Worm (Caenorhabditis elegans) whole organism, L4 larva: ENCODE data around the gene dod-20.

Experiments
- F26F4.8 ChIP-seq: fragments of 200-800 bp; sonication (Bioruptor generic); conservative IDR thresholded peaks from 2 replicates; pipeline ENCODE4 v1.3.6; 2022; ENCODE audit warnings: missing genetic modification characterization, missing compliant biosample characterization
- arid-1 ChIP-seq: fragments of 200-800 bp; sonication (Bioruptor generic); conservative IDR thresholded peaks from 2 replicates; pipeline ENCODE4 v1.3.6; 2022; ENCODE audit warnings: missing genetic modification reagents, missing genetic modification characterization, missing compliant biosample characterization
- ceh-82 ChIP-seq: sonication (generic microtip); optimal IDR thresholded peaks from 2 replicates; lab custom pipeline; 2017; ENCODE audit warnings: missing biosample characterization, missing genetic modification characterization
- dpl-1 ChIP-seq: fragments of 150-350 bp; optimal IDR thresholded peaks from 2 replicates; lab custom pipeline; 2014; ENCODE audit warnings: missing biosample characterization, missing genetic modification reagents, missing genetic modification characterization
- egl-27 ChIP-seq: sonication (generic microtip); optimal IDR thresholded peaks from 3 replicates; lab custom pipeline; 2017; ENCODE audit warnings: missing biosample characterization, missing genetic modification reagents, missing genetic modification characterization
- gei-8 ChIP-seq: fragments of 200-800 bp; sonication (Bioruptor generic); optimal IDR thresholded peaks from 2 replicates; lab custom pipeline; 2018; ENCODE audit warnings: mild to moderate bottlenecking, missing genetic modification characterization, missing compliant biosample characterization
- lin-39 ChIP-seq: fragments of 150-350 bp; optimal IDR thresholded peaks from 2 replicates; lab custom pipeline; 2014; ENCODE audit warnings: missing biosample characterization, missing genetic modification reagents, missing genetic modification characterization
- lir-3 ChIP-seq: sonication (generic microtip); optimal IDR thresholded peaks from 2 replicates; lab custom pipeline; 2016; ENCODE audit warnings: mild to moderate bottlenecking, missing genetic modification characterization, missing compliant biosample characterization
- nhr-102 ChIP-seq: sonication (generic microtip); optimal IDR thresholded peaks from 2 replicates; lab custom pipeline; 2016; ENCODE audit warnings: mild to moderate bottlenecking, missing genetic modification characterization, moderate library complexity, missing compliant biosample characterization
- unc-130 ChIP-seq: sonication (generic microtip); optimal IDR thresholded peaks from 2 replicates; lab custom pipeline; 2016; ENCODE audit warnings: missing genetic modification reagents, missing genetic modification characterization, missing compliant biosample characterization
- unc-62 ChIP-seq, 3 experiments: fragments of 150-350 bp in 1 of 3; sonication (generic microtip); optimal IDR thresholded peaks in 2 of 3; peaks in 1 of 3; 1 replicate in 1 of 3; 2 replicates in 2 of 3; lab custom pipeline; 2014 to 2017; ENCODE audit warnings: missing biosample characterization in 3 of 3, missing genetic modification characterization in 3 of 3, missing genetic modification reagents in 3 of 3, missing genotype in 1 of 3
- vab-7 ChIP-seq: fragments of 200-800 bp; sonication (Bioruptor generic); IDR thresholded peaks from 2 replicates; pipeline ENCODE4 v1.3.6; 2022; ENCODE audit warnings: missing genetic modification reagents, missing genetic modification characterization, missing compliant biosample characterization

ce11 chrV:396309-396708 is 25.9 kb upstream of the dod-20 start, which contains the start of gene nhr-253:
- TF ChIP-seq F26F4.8 (GFP tag; lab: Robert Waterston, UW) (no peak), dpl-1 (GFP tag; lab: Kevin White, UChicago) (no peak), ceh-82 (tag; lab: Kevin White, UChicago) (no peak), egl-27 (no peak), nhr-102 (tag; lab: Kevin White, UChicago) (no peak), unc-130 (GFP tag; lab: Kevin White, UChicago) (no peak), lin-39 (tag; lab: Kevin White, UChicago) (no peak), vab-7 (no peak), unc-62 (GFP tag; optimal IDR thresholded peaks at IDR 0.05 in 1 of 2; lab: Kevin White, UChicago) (no peak), unc-62 (tag; optimal IDR thresholded peaks at IDR 0.05; lab: Kevin White, UChicago) (no peak), lir-3 (no peak), arid-1 (no peak), gei-8 (no peak)
